Fruit fly (Drosophila melanogaster): ENCODE data around the gene CG1544.
A peak's percentile ranks its signal among the peaks of the same experiment; 100 is the strongest.

The CG1544 gene

dm6 chr3R:31252093-31252962 is 55.6 kb downstream of the CG1544 start, which contains the start of the genes qless and mRpL32 (continued):
- TF ChIP-seq tgo (GFP tag; IDR thresholded peaks at IDR 0.05) (peak; percentile 89), CG18764 (GFP tag; optimal IDR thresholded peaks at IDR 0.05) (peak; percentile 79), CoRest (tag; optimal IDR thresholded peaks at IDR 0.05) (peak; percentile 20), CG30403 (GFP tag; optimal IDR thresholded peaks at IDR 0.05) (peak; percentile 72), NC2β (GFP tag; optimal IDR thresholded peaks at IDR 0.05) (peak; percentile 25), Opbp (GFP tag; IDR thresholded peaks at IDR 0.05; ENCODE audit: partially characterized antibody) (peak; percentile 24; the same call in 1 of the 3 replicates), CG8281 (tag; optimal IDR thresholded peaks at IDR 0.05) (no peak), CG2116 (GFP tag; optimal IDR thresholded peaks at IDR 0.05) (peak; percentile 80), aop (GFP tag; IDR thresholded peaks at IDR 0.05) (no peak), CG15601 (tag; optimal IDR thresholded peaks at IDR 0.05) (no peak), ase (GFP tag; IDR thresholded peaks at IDR 0.05) (peak; percentile 77), HLH4C (GFP tag; IDR thresholded peaks at IDR 0.05; ENCODE audit: partially characterized antibody) (peak; percentile 66), dpn (GFP tag; optimal IDR thresholded peaks at IDR 0.05) (peak; percentile 45 to 68), mirr (GFP tag; optimal IDR thresholded peaks at IDR 0.05) (peak; percentile 14), CG12236 (GFP tag; optimal IDR thresholded peaks at IDR 0.05) (no peak), wor (GFP tag; IDR thresholded peaks at IDR 0.05) (no peak), oc (tag; optimal IDR thresholded peaks at IDR 0.05) (no peak), trh (GFP tag; optimal IDR thresholded peaks at IDR 0.05) (no peak), CG7987 (GFP tag; optimal IDR thresholded peaks at IDR 0.05) (peak; percentile 25), CG5180 (GFP tag; optimal IDR thresholded peaks at IDR 0.05) (no peak), CG3726 (GFP tag; IDR thresholded peaks at IDR 0.05) (peak; percentile 71; the same call in 1 of the 3 replicates), CG11456 (GFP tag; IDR thresholded peaks at IDR 0.05) (peak; percentile 82), CG11504 (tag; optimal IDR thresholded peaks at IDR 0.05) (no peak), CG10209 (GFP tag; optimal IDR thresholded peaks at IDR 0.05) (no peak), twi (tag; optimal IDR thresholded peaks at IDR 0.05) (no peak), sc (optimal IDR thresholded peaks at IDR 0.05) (no peak), sc (GFP tag; optimal IDR thresholded peaks at IDR 0.05) (no peak), insv (GFP tag; optimal IDR thresholded peaks at IDR 0.05) (no peak), CG17359 (tag; optimal IDR thresholded peaks at IDR 0.05) (peak; percentile 76), Doc2 (GFP tag; IDR thresholded peaks at IDR 0.05) (no peak), Nf-YC (tag; optimal IDR thresholded peaks at IDR 0.05) (no peak), CG7786 (GFP tag; optimal IDR thresholded peaks at IDR 0.05) (no peak), H2.0 (GFP tag; IDR thresholded peaks at IDR 0.05) (0 out of 2 replicates have a peak, but pooled peaks have one; percentile 4), peb (GFP tag; IDR thresholded peaks at IDR 0.05) (peak; percentile 85), CG8478 (optimal IDR thresholded peaks at IDR 0.05) (no peak), CG10147 (GFP tag; optimal IDR thresholded peaks at IDR 0.05) (peak; percentile 38), btn (GFP tag; optimal IDR thresholded peaks at IDR 0.05) (peak; percentile 44), CG15514 (GFP tag; optimal IDR thresholded peaks at IDR 0.05) (peak; percentile 45), dm (GFP tag; optimal IDR thresholded peaks at IDR 0.05) (peak; percentile 35), CG10959 (GFP tag; IDR thresholded peaks at IDR 0.05) (peak; percentile 51), CrebB (tag; optimal IDR thresholded peaks at IDR 0.05) (no peak), nau (GFP tag; optimal IDR thresholded peaks at IDR 0.05) (peak; percentile 72), MTF-1 (GFP tag; optimal IDR thresholded peaks at IDR 0.05; ENCODE audit: borderline replicate concordance) (no peak), CG9215 (GFP tag; IDR thresholded peaks at IDR 0.05) (peak; percentile 74), CG18619 (GFP tag; optimal IDR thresholded peaks at IDR 0.05) (no peak), slp2 (GFP tag; optimal IDR thresholded peaks at IDR 0.05) (peak; percentile 48), fd3F (GFP tag; optimal IDR thresholded peaks at IDR 0.05) (no peak), Abd-B (GFP tag; optimal IDR thresholded peaks at IDR 0.05) (no peak), Lpt (GFP tag; optimal IDR thresholded peaks at IDR 0.05) (no peak)
